Worm (Caenorhabditis elegans) whole organism, late embryonic: ENCODE results near the gene sre-13.

Source experiments
- F13H6.1 ChIP-seq: sonication (generic microtip); optimal IDR thresholded peaks from 2 replicates; lab custom pipeline; 2016; ENCODE audit warnings: missing genetic modification characterization, missing compliant biosample characterization
- eyg-1 ChIP-seq: sonication (generic microtip); optimal IDR thresholded peaks from 2 replicates; lab custom pipeline; 2016; ENCODE audit warnings: missing genotype, missing genetic modification characterization, missing compliant biosample characterization
- madf-2 ChIP-seq: sonication (generic microtip); optimal IDR thresholded peaks from 2 replicates; lab custom pipeline; 2017; ENCODE audit warnings: missing genetic modification characterization, missing compliant biosample characterization

- no peak for TF ChIP-seq eyg-1
- TF ChIP-seq madf-2 (tag; lab: Kevin White, UChicago) = no peak
- TF ChIP-seq F13H6.1 (tag; lab: Kevin White, UChicago) = no peak
These were observed 30.5 kb downstream of the sre-13 start, which contains the start of gene arl-3 for ce11 chrII:14606172-14606571.
